Worm (Caenorhabditis elegans): ENCODE results near the gene srbc-25.

DNA sequence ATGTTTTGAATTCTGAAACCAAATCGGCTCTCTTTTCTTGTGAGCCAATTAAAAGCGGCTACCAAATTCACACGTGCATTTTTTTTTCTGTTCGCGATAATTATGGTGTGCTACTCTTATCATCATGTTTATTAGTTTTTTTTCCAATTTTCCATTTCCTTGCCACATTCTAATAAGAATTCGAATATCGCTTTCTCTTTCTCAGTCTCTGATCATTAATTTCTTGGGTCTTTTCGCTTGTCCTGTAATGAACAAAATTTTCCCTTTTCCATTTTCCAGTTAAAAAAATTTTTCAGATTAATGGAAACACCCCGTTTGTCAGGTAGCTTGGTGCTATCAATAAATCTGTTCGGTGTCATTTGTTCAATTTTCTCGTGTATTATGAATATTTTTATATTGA lies 2.3 kb upstream of the srbc-25 start, which contains the start of gene srbc-26:
- TF ChIP-seq T22C8.4 (GFP tag; IDR thresholded peaks at IDR 0.05), result no peak
- no peak for TF ChIP-seq med-1 (GFP tag; optimal IDR thresholded peaks at IDR 0.05; ENCODE audit: insufficient read depth)
- TF ChIP-seq klf-2 (GFP tag; conservative IDR thresholded peaks at IDR 0.05), result no peak
- no peak for TF ChIP-seq ref-1 (GFP tag; conservative IDR thresholded peaks at IDR 0.05)
- no peak for TF ChIP-seq flt-1 (GFP tag; IDR thresholded peaks at IDR 0.05)
- no peak for TF ChIP-seq cog-1 (tag; optimal IDR thresholded peaks at IDR 0.05)
- no peak for TF ChIP-seq tab-1 (GFP tag; IDR thresholded peaks at IDR 0.05)
- no peak for TF ChIP-seq ztf-23 (GFP tag; IDR thresholded peaks at IDR 0.05)

Data from whole organism, midembryonic.